Worm (Caenorhabditis elegans) whole organism, L3 larva: Measurements from ENCODE around the gene txbp-3.

ENCODE experiments used
- elt-3 ChIP-seq, 3 experiments: fragments of 150-350 bp in 1 of 3; sonication (generic microtip) in 2 of 3; optimal IDR thresholded peaks; 2 replicates in 2 of 3; 4 replicates in 1 of 3; lab custom pipeline; 2014 to 2017; ENCODE audit warnings: missing biosample characterization in 3 of 3, missing genetic modification characterization in 3 of 3
- mdl-1 ChIP-seq: fragments of 150-350 bp; optimal IDR thresholded peaks from 2 replicates; lab custom pipeline; 2014; ENCODE audit warnings: missing biosample characterization, missing genetic modification characterization
- pha-4 ChIP-seq: fragments of 150-350 bp; optimal IDR thresholded peaks from 2 replicates; lab custom pipeline; 2014; ENCODE audit warnings: missing biosample characterization, missing genetic modification reagents, missing genetic modification characterization
- ztf-4 ChIP-seq: fragments of 150-350 bp; optimal IDR thresholded peaks from 2 replicates; lab custom pipeline; 2014; ENCODE audit warnings: missing biosample characterization, missing genetic modification characterization

ce11 chrIII:5008730-5009129, 38.5 kb downstream of the txbp-3 start, which contains the start of gene R144.11:
- TF ChIP-seq pha-4 (tag; lab: Kevin White, UChicago) (no peak), ztf-4 (tag; lab: Kevin White, UChicago) (no peak), mdl-1 (tag; lab: Kevin White, UChicago) (no peak), elt-3 (tag; optimal IDR thresholded peaks at IDR 0.05; lab: Kevin White, UChicago) (no peak)
